Fruit fly (Drosophila melanogaster) whole organism, adult: ENCODE measurements around the gene EloB.
A peak's percentile ranks its signal among the peaks of the same experiment; 100 is the strongest.

Experiments
- CG11617 ChIP-seq: fragments of 200-800 bp; sonication (Bioruptor generic); optimal IDR thresholded peaks from 2 replicates; lab custom pipeline; 2017; ENCODE audit warnings: mild to moderate bottlenecking, missing biosample characterization, missing genetic modification reagents, missing genetic modification characterization
- CG12768 ChIP-seq: fragments of 200-800 bp; sonication (Bioruptor generic); optimal IDR thresholded peaks from 2 replicates; lab custom pipeline; 2017; ENCODE audit warnings: missing biosample characterization, missing genetic modification characterization, mild to moderate bottlenecking, moderate library complexity, missing genetic modification reagents
- CG14711 ChIP-seq: fragments of 200-800 bp; sonication (Bioruptor generic); optimal IDR thresholded peaks from 2 replicates; lab custom pipeline; 2018; ENCODE audit warnings: missing biosample characterization, mild to moderate bottlenecking, missing genetic modification characterization, moderate library complexity
- CG1620 ChIP-seq: fragments of 200-800 bp; sonication (Bioruptor generic); optimal IDR thresholded peaks from 2 replicates; lab custom pipeline; 2016; ENCODE audit warnings: missing biosample characterization, missing genetic modification characterization
- CG33017 ChIP-seq: fragments of 200-800 bp; sonication (Bioruptor generic); optimal IDR thresholded peaks from 2 replicates; lab custom pipeline; 2018; ENCODE audit warnings: missing biosample characterization, mild to moderate bottlenecking, missing genetic modification characterization, moderate library complexity
- CG5204 ChIP-seq: fragments of 200-800 bp; sonication (Bioruptor generic); optimal IDR thresholded peaks from 2 replicates; lab custom pipeline; 2016; ENCODE audit warnings: missing biosample characterization, missing genetic modification characterization
- CG7045 ChIP-seq: fragments of 200-800 bp; sonication (Bioruptor generic); optimal IDR thresholded peaks from 2 replicates; lab custom pipeline; 2017; ENCODE audit warnings: missing biosample characterization, mild to moderate bottlenecking, missing genetic modification characterization
- CG7101 ChIP-seq: fragments of 200-800 bp; sonication (Bioruptor generic); optimal IDR thresholded peaks from 2 replicates; lab custom pipeline; 2018; ENCODE audit warnings: missing biosample characterization, mild to moderate bottlenecking, missing genetic modification characterization, moderate library complexity
- Clk ChIP-seq: fragments of 200-800 bp; sonication (Bioruptor generic); optimal IDR thresholded peaks from 2 replicates; lab custom pipeline; 2017; ENCODE audit warnings: missing biosample characterization, missing genetic modification characterization
- Crg-1 ChIP-seq: fragments of 200-800 bp; sonication (Bioruptor generic); optimal IDR thresholded peaks from 2 replicates; lab custom pipeline; 2016; ENCODE audit warnings: missing biosample characterization, missing genetic modification characterization
- Hr96 ChIP-seq: fragments of 200-800 bp; sonication (Bioruptor generic); optimal IDR thresholded peaks from 2 replicates; lab custom pipeline; 2016; ENCODE audit warnings: missing biosample characterization, missing genetic modification characterization
- Mnt ChIP-seq: fragments of 200-800 bp; sonication (Bioruptor generic); optimal IDR thresholded peaks from 2 replicates; lab custom pipeline; 2016; ENCODE audit warnings: missing biosample characterization, mild to moderate bottlenecking, missing genetic modification characterization
- bab1 ChIP-seq: fragments of 200-800 bp; sonication (Bioruptor generic); optimal IDR thresholded peaks from 3 replicates; lab custom pipeline; 2019; ENCODE audit warnings: missing biosample characterization, mild to moderate bottlenecking, missing genetic modification characterization, moderate library complexity
- cic ChIP-seq: fragments of 200-800 bp; sonication (Bioruptor generic); optimal IDR thresholded peaks from 2 replicates; lab custom pipeline; 2017; ENCODE audit warnings: missing biosample characterization, mild to moderate bottlenecking, missing genetic modification characterization, moderate library complexity
- cnc ChIP-seq, 2 experiments: fragments of >200 bp; optimal IDR thresholded peaks; 2 replicates each; lab custom pipeline; 2017
- kay ChIP-seq: fragments of 200-800 bp; sonication (Bioruptor generic); peaks from one replicate; lab custom pipeline; 2016; ENCODE audit warnings: missing biosample characterization, missing genetic modification characterization, borderline replicate concordance
- ovo ChIP-seq: fragments of 200-800 bp; sonication (Bioruptor generic); optimal IDR thresholded peaks from 2 replicates; lab custom pipeline; 2016; ENCODE audit warnings: missing biosample characterization, missing genetic modification characterization
- pad ChIP-seq: fragments of 200-800 bp; sonication (Bioruptor generic); optimal IDR thresholded peaks from 3 replicates; lab custom pipeline; 2017; ENCODE audit warnings: missing biosample characterization, missing genetic modification characterization, mild to moderate bottlenecking, moderate library complexity, missing genetic modification reagents
- tj ChIP-seq: fragments of 200-800 bp; sonication (Bioruptor generic); optimal IDR thresholded peaks from 3 replicates; lab custom pipeline; 2017; ENCODE audit warnings: missing biosample characterization, mild to moderate bottlenecking, missing genetic modification characterization, moderate library complexity
- toe ChIP-seq: fragments of 200-800 bp; sonication (Bioruptor generic); optimal IDR thresholded peaks from 2 replicates; lab custom pipeline; 2016; ENCODE audit warnings: missing biosample characterization, missing genetic modification characterization

The EloB gene

dm6 chr3R:20602599-20602998 is 22.9 kb upstream of the EloB start:
- TF ChIP-seq toe (GFP tag; lab: Kevin White, UChicago): no peak
- peak; percentile 32 for TF ChIP-seq kay (GFP tag; lab: Kevin White, UChicago)

dm6 chr3R:20600109-20600508 is 20.5 kb upstream of the EloB start:
- no peak for TF ChIP-seq cnc (optimal IDR thresholded peaks at IDR 0.05; lab: Kevin White, UChicago)
- no peak for TF ChIP-seq CG12768 (GFP tag; lab: Kevin White, UChicago)
- no peak for TF ChIP-seq bab1 (GFP tag; lab: Kevin White, UChicago)

- TF ChIP-seq Clk (GFP tag; lab: Kevin White, UChicago): no peak
- TF ChIP-seq Mnt (GFP tag; lab: Kevin White, UChicago): no peak
- no peak for TF ChIP-seq CG12768 (GFP tag; lab: Kevin White, UChicago)
- TF ChIP-seq CG33017 (tag; lab: Kevin White, UChicago): no peak
- no peak for TF ChIP-seq cnc (optimal IDR thresholded peaks at IDR 0.05; lab: Kevin White, UChicago)
- no peak for TF ChIP-seq Crg-1 (GFP tag; lab: Kevin White, UChicago)
- no peak for TF ChIP-seq CG1620 (GFP tag; lab: Kevin White, UChicago)
- no peak for TF ChIP-seq CG5204 (GFP tag; lab: Kevin White, UChicago)
- no peak for TF ChIP-seq cic (GFP tag; lab: Kevin White, UChicago)
- no peak for TF ChIP-seq CG7045 (GFP tag; lab: Kevin White, UChicago)
- TF ChIP-seq CG11617 (GFP tag; lab: Kevin White, UChicago): no peak
- no peak for TF ChIP-seq CG14711
Measured at dm6 chr3R:20597407-20598325, 18.0 kb upstream of the EloB start.

dm6 chr3R:20596337-20596962 is 16.8 kb upstream of the EloB start:
- no peak for TF ChIP-seq CG7045 (GFP tag; lab: Kevin White, UChicago)
- no peak for TF ChIP-seq bab1 (GFP tag; lab: Kevin White, UChicago)
- peak; percentile 10 for TF ChIP-seq tj
- no peak for TF ChIP-seq CG14711
- TF ChIP-seq CG1620 (GFP tag; lab: Kevin White, UChicago): no peak
- no peak for TF ChIP-seq Clk (GFP tag; lab: Kevin White, UChicago)
- no peak for TF ChIP-seq Crg-1 (GFP tag; lab: Kevin White, UChicago)
- no peak for TF ChIP-seq CG33017 (tag; lab: Kevin White, UChicago)

- no peak for TF ChIP-seq CG5204 (GFP tag; lab: Kevin White, UChicago)
- no peak for TF ChIP-seq CG12768 (GFP tag; lab: Kevin White, UChicago)
- TF ChIP-seq pad: no peak
- no peak for TF ChIP-seq Mnt (GFP tag; lab: Kevin White, UChicago)
- TF ChIP-seq CG33017 (tag; lab: Kevin White, UChicago): no peak
- no peak for TF ChIP-seq CG14711
- no peak for TF ChIP-seq CG7101 (tag; lab: Kevin White, UChicago)
- TF ChIP-seq kay (GFP tag; lab: Kevin White, UChicago): no peak
- TF ChIP-seq bab1 (GFP tag; lab: Kevin White, UChicago): no peak
- TF ChIP-seq Clk (GFP tag; lab: Kevin White, UChicago): no peak
- TF ChIP-seq CG7045 (GFP tag; lab: Kevin White, UChicago): no peak
- no peak for TF ChIP-seq Crg-1 (GFP tag; lab: Kevin White, UChicago)
- TF ChIP-seq CG11617 (GFP tag; lab: Kevin White, UChicago): no peak
- no peak for TF ChIP-seq cic (GFP tag; lab: Kevin White, UChicago)
Measured at dm6 chr3R:20595901-20596300, 16.3 kb upstream of the EloB start.

dm6 chr3R:20595145-20595812 is 15.6 kb upstream of the EloB start:
- TF ChIP-seq CG1620 (GFP tag; lab: Kevin White, UChicago): no peak
- TF ChIP-seq CG5204 (GFP tag; lab: Kevin White, UChicago): no peak
- no peak for TF ChIP-seq ovo (GFP tag; lab: Kevin White, UChicago)
- no peak for TF ChIP-seq CG33017 (tag; lab: Kevin White, UChicago)
- no peak for TF ChIP-seq CG14711
- no peak for TF ChIP-seq kay (GFP tag; lab: Kevin White, UChicago)
- TF ChIP-seq cnc (optimal IDR thresholded peaks at IDR 0.05; lab: Kevin White, UChicago): no peak
- TF ChIP-seq Crg-1 (GFP tag; lab: Kevin White, UChicago): no peak
- no peak for TF ChIP-seq toe (GFP tag; lab: Kevin White, UChicago)
- no peak for TF ChIP-seq Clk (GFP tag; lab: Kevin White, UChicago)
- no peak for TF ChIP-seq tj
- no peak for TF ChIP-seq CG11617 (GFP tag; lab: Kevin White, UChicago)
- TF ChIP-seq CG7045 (GFP tag; lab: Kevin White, UChicago): no peak
- TF ChIP-seq Hr96 (GFP tag; lab: Kevin White, UChicago): no peak
